Fruit fly (Drosophila melanogaster): Measurements from ENCODE around the gene Dpy-30L2.

The Dpy-30L2 gene

DNA sequence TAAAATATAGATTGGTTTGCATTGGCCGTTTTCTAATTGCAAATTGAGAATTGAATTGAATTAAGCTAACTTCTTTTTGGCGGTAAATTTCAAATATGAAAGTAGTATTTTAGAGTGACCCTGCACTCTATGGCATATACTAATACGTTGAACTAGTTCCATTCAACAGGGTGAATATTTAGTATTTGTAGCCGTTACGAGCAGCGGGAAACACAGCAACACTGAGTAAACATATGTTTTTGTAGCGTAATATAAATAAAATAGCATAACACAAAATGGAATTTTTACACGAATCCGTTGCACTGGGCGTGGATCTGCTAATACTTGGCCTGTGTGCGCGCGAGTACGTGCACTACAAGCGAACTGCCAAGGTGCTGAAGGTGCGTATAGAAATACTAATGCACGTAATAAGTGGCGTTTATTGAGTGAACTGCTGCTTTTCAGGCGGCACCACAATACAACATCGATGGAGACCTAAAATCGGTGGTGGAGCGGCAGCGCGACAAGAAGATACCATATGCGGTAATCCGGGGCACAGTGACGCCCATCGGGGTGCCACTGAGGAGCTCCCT is 26.2 kb downstream of the Dpy-30L2 start, which contains the start of gene Mul1:
Mul1 (plus strand) TSS at position 198 of the 572 bp plus-strand sequence.
- TF ChIP-seq bab1 (GFP tag; optimal IDR thresholded peaks at IDR 0.05): peak; percentile 31
- TF ChIP-seq CG14711 (tag; optimal IDR thresholded peaks at IDR 0.05): peak; percentile 15
- no peak for TF ChIP-seq tj (GFP tag; optimal IDR thresholded peaks at IDR 0.05)
- no peak for TF ChIP-seq CG11617 (GFP tag; optimal IDR thresholded peaks at IDR 0.05)
- TF ChIP-seq Hr96 (GFP tag; optimal IDR thresholded peaks at IDR 0.05): no peak
- TF ChIP-seq kay (GFP tag; ENCODE audit: borderline replicate concordance): no peak
- peak; percentile 13 for TF ChIP-seq cic (GFP tag; optimal IDR thresholded peaks at IDR 0.05)
- no peak for TF ChIP-seq CG1620 (GFP tag; optimal IDR thresholded peaks at IDR 0.05)
- TF ChIP-seq pad (GFP tag; optimal IDR thresholded peaks at IDR 0.05): no peak
- no peak for TF ChIP-seq Clk (GFP tag; optimal IDR thresholded peaks at IDR 0.05)
- no peak for TF ChIP-seq Mnt (GFP tag; optimal IDR thresholded peaks at IDR 0.05)

DNA sequence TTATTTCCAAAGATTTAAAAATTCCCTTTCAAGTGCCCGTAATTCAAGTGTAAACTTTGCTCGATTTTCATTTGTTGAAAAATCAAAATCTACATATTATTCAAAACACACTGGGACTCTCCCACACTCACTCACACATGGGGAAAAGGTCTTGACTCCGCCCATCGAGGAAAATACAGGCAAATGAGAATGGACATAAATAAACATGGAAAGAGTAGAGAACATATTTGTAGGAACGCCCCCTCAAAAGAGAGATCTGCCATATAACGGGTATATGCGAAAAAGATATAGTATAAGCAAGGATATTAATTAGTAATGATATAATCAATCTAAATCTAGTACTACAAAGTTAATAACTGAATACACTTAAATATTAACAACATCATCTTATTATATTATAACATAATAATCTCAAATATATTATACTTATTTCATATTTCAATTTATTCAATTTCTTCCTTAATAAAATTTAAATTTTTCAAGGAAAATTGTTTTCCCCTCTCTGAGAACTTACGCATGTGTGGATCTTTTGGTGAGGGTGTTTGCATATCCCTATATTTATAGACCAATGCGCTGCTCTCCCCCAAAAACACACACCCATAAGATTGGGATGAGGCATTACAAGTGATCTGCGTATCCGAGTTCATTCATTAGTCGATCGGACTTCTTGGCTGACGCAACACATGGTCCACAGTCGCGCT is 29.2 kb downstream of the Dpy-30L2 start, which contains the start of gene FoxL1:
FoxL1 (plus strand) TSS at position 651 of the 701 bp plus-strand sequence.
- TF ChIP-seq ovo (GFP tag; optimal IDR thresholded peaks at IDR 0.05) (no peak), pad (GFP tag; optimal IDR thresholded peaks at IDR 0.05) (no peak), bab1 (GFP tag; optimal IDR thresholded peaks at IDR 0.05) (no peak), CG1620 (GFP tag; optimal IDR thresholded peaks at IDR 0.05) (no peak), CG5204 (GFP tag; optimal IDR thresholded peaks at IDR 0.05) (no peak), cnc (optimal IDR thresholded peaks at IDR 0.05) (no peak), kay (GFP tag; ENCODE audit: borderline replicate concordance) (no peak), CG7101 (tag; optimal IDR thresholded peaks at IDR 0.05) (no peak), CG7045 (GFP tag; optimal IDR thresholded peaks at IDR 0.05) (no peak), CG12768 (GFP tag; optimal IDR thresholded peaks at IDR 0.05) (no peak), CG33017 (tag; optimal IDR thresholded peaks at IDR 0.05) (no peak), CG14711 (tag; optimal IDR thresholded peaks at IDR 0.05) (no peak), Crg-1 (GFP tag; optimal IDR thresholded peaks at IDR 0.05) (no peak), cic (GFP tag; optimal IDR thresholded peaks at IDR 0.05) (no peak), toe (GFP tag; optimal IDR thresholded peaks at IDR 0.05) (no peak), tj (GFP tag; optimal IDR thresholded peaks at IDR 0.05) (no peak), Hr96 (GFP tag; optimal IDR thresholded peaks at IDR 0.05) (no peak), Mnt (GFP tag; optimal IDR thresholded peaks at IDR 0.05) (no peak), CG11617 (GFP tag; optimal IDR thresholded peaks at IDR 0.05) (no peak), Clk (GFP tag; optimal IDR thresholded peaks at IDR 0.05) (no peak)

DNA sequence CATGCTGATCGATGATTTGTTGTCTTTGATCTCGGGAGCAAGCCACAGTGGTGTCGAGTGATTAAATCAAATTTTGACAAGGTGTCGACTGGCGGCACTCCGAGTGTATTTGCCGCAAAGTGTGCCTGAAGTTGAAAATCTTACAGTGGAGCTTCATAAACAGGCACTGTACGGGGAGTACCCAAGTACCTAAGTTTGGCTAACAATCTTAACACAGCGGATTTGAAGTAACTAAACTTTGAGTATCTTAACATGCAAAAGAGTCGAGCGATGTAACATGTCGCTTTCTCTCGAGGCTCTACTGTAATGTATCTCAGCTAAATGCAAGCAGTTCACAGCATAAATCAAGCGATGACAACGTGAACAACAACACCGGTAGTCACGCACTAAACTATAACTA is 30.8 kb downstream of the Dpy-30L2 start:
- TF ChIP-seq toe (GFP tag; optimal IDR thresholded peaks at IDR 0.05) (no peak), CG1620 (GFP tag; optimal IDR thresholded peaks at IDR 0.05) (no peak), CG5204 (GFP tag; optimal IDR thresholded peaks at IDR 0.05) (no peak), cic (GFP tag; optimal IDR thresholded peaks at IDR 0.05) (no peak), Hr96 (GFP tag; optimal IDR thresholded peaks at IDR 0.05) (no peak), CG11617 (GFP tag; optimal IDR thresholded peaks at IDR 0.05) (no peak), bab1 (GFP tag; optimal IDR thresholded peaks at IDR 0.05) (no peak), Mnt (GFP tag; optimal IDR thresholded peaks at IDR 0.05) (no peak), Clk (GFP tag; optimal IDR thresholded peaks at IDR 0.05) (no peak), cnc (optimal IDR thresholded peaks at IDR 0.05) (no peak), CG7045 (GFP tag; optimal IDR thresholded peaks at IDR 0.05) (no peak), Crg-1 (GFP tag; optimal IDR thresholded peaks at IDR 0.05) (no peak), CG33017 (tag; optimal IDR thresholded peaks at IDR 0.05) (no peak), CG12768 (GFP tag; optimal IDR thresholded peaks at IDR 0.05) (no peak), kay (GFP tag; ENCODE audit: borderline replicate concordance) (no peak), pad (GFP tag; optimal IDR thresholded peaks at IDR 0.05) (no peak), tj (GFP tag; optimal IDR thresholded peaks at IDR 0.05) (no peak)

DNA sequence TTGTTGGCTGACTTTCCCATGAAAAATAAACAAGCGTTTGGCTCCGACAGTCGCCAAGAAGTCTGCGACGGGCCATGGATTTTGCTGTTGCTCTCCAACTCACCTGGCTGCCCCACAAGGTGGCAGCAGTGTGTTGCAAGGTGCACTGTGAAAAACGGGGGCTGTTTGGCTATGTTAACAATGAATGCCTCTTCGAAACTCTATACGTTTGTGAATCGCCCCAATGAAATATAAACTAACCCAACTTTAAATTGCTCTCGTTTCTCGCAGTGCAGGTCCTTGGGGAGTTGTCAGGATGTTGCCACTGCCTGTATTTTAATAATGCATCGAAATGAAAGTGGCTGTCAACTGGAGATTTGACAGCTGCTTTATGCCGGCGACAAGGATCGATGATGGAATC is 33.2 kb downstream of the Dpy-30L2 start:
- TF ChIP-seq kay (GFP tag; ENCODE audit: borderline replicate concordance): no peak
- TF ChIP-seq CG14711 (tag; optimal IDR thresholded peaks at IDR 0.05): no peak
- TF ChIP-seq Clk (GFP tag; optimal IDR thresholded peaks at IDR 0.05): no peak
- TF ChIP-seq CG7101 (tag; optimal IDR thresholded peaks at IDR 0.05): no peak
- no peak for TF ChIP-seq CG33017 (tag; optimal IDR thresholded peaks at IDR 0.05)

DNA sequence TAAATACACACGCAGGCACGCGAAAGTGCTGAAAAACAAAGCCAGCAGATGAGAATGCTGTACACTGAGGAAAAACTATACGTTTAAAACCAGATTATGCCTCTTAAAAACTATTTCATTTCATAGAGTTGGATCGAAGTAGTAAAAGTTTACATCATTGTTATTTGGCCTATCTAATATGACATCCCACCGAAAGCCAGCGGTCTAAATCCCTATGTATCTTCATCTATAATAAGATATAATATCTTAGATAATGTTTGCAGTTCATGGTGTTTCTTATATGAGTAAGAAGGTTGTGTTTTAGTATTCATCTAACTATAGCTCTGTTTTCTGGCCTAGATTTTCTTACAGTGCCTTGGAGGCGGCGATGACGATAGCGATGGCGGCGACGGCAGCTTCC is 37.4 kb downstream of the Dpy-30L2 start:
- no peak for TF ChIP-seq CG14711 (tag; optimal IDR thresholded peaks at IDR 0.05)

DNA sequence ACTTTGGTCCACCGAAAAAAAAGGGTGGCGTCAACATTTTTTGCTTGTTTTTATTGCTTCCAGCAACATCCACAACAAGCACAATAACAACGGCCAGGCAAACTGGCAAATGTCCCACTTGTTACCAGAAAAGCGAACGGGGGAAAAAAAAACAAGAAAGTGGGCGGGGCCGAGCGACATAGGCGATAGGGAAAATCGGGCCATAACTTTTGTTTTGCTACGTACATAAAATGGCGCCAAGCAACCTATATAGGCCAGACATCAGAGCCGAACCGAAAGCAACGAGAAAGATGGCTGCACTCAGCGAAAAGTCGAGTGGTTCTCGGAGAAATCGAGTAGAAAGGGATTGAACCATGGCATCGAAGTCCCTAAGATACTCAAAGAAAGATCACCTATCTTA is 40.3 kb downstream of the Dpy-30L2 start:
- TF ChIP-seq ovo (GFP tag; optimal IDR thresholded peaks at IDR 0.05) (no peak), toe (GFP tag; optimal IDR thresholded peaks at IDR 0.05) (no peak), Crg-1 (GFP tag; optimal IDR thresholded peaks at IDR 0.05) (no peak), pad (GFP tag; optimal IDR thresholded peaks at IDR 0.05) (no peak), bab1 (GFP tag; optimal IDR thresholded peaks at IDR 0.05) (no peak), CG14711 (tag; optimal IDR thresholded peaks at IDR 0.05) (no peak), Mnt (GFP tag; optimal IDR thresholded peaks at IDR 0.05) (no peak), Clk (GFP tag; optimal IDR thresholded peaks at IDR 0.05) (no peak), CG7045 (GFP tag; optimal IDR thresholded peaks at IDR 0.05) (no peak), CG11617 (GFP tag; optimal IDR thresholded peaks at IDR 0.05) (no peak), Hr96 (GFP tag; optimal IDR thresholded peaks at IDR 0.05) (no peak), CG7101 (tag; optimal IDR thresholded peaks at IDR 0.05) (no peak), tj (GFP tag; optimal IDR thresholded peaks at IDR 0.05) (no peak), CG5204 (GFP tag; optimal IDR thresholded peaks at IDR 0.05) (no peak)

Measured in whole organism, adult.